Worm (Caenorhabditis elegans) whole organism, L4 larva: ENCODE results near the gene F42A6.2.
A peak's percentile ranks its signal among the peaks of the same experiment; 100 is the strongest.
"Not testable (repeated sequence)": the region's sequence is repeated elsewhere in the genome, so short reads cannot be mapped to it uniquely, and the experiment has no call there.

ENCODE experiments used
- Y75B8A.6 ChIP-seq: fragments of 200-800 bp; sonication (Bioruptor generic); IDR thresholded peaks from 2 replicates; pipeline ENCODE4 v1.3.6; 2022; ENCODE audit warnings: missing genetic modification reagents, missing genetic modification characterization, missing compliant biosample characterization
- fos-1 ChIP-seq: fragments of 150-350 bp; optimal IDR thresholded peaks from 2 replicates; lab custom pipeline; 2014; ENCODE audit warnings: missing biosample characterization, missing genetic modification characterization
- hmg-1.1 ChIP-seq: fragments of 200-800 bp; sonication (Bioruptor generic); IDR thresholded peaks from 2 replicates; pipeline ENCODE4 v1.3.6; 2022; ENCODE audit warnings: missing genetic modification reagents, missing genetic modification characterization, missing compliant biosample characterization
- lin-39 ChIP-seq: fragments of 150-350 bp; optimal IDR thresholded peaks from 2 replicates; lab custom pipeline; 2014; ENCODE audit warnings: missing biosample characterization, missing genetic modification reagents, missing genetic modification characterization
- pha-4 ChIP-seq, 2 experiments: fragments of 150-350 bp in 1 of 2; fragments of 200-800 bp in 1 of 2; sonication (Bioruptor generic) in 1 of 2; IDR thresholded peaks in 1 of 2; optimal IDR thresholded peaks in 1 of 2; 2 replicates each; pipeline versions ENCODE4 v1.3.6 to Lab custom; 2014 to 2022; ENCODE audit warnings: missing genetic modification characterization in 2 of 2, missing genetic modification reagents in 2 of 2, missing biosample characterization in 1 of 2, missing compliant biosample characterization in 1 of 2
- pqm-1 ChIP-seq: sonication (generic microtip); optimal IDR thresholded peaks from 2 replicates; lab custom pipeline; 2017; ENCODE audit warnings: missing biosample characterization, missing genetic modification characterization

DNA sequence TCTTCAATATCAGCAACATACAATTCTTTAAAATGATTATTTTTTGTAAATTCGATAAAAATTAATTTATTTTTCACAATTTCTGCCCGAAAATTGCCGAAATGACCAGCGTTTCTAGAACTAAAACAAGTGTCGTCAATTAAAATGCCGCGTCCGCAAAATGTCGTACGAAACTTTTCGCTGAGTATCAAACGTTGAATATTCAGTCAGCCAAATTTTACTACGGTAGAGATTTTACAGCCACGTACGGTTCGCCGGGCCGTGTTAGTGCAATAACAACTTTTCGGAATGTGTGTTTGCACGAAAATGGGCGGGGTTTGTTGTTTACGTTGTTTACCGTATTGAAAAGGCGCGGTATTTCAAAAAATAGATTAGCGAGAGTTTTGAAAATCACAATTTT lies 28.0 kb upstream of the F42A6.2 start:
- peak; percentile 83; the same call in 1 of the 2 replicates for TF ChIP-seq Y75B8A.6 (GFP tag; lab: Robert Waterston, UW)
- not testable (repeated sequence) for TF ChIP-seq pqm-1; fos-1 (tag; lab: Kevin White, UChicago); lin-39 (tag; lab: Kevin White, UChicago); pha-4 (tag; optimal IDR thresholded peaks at IDR 0.05; lab: Kevin White, UChicago)
- TF ChIP-seq hmg-1.1 (GFP tag; lab: Robert Waterston, UW) = peak; percentile 90
- TF ChIP-seq pha-4 (GFP tag; IDR thresholded peaks at IDR 0.05; lab: Robert Waterston, UW) = peak; percentile 96; the same call in 1 of the 2 replicates
